Worm (Caenorhabditis elegans) whole organism, young adult: ENCODE measurements around the gene far-4.

Source experiments
- B0019.2 ChIP-seq: fragments of 200-800 bp; sonication (Bioruptor generic); conservative IDR thresholded peaks from 2 replicates; pipeline ENCODE4 v1.3.6; 2022; ENCODE audit warnings: missing genetic modification reagents, missing genetic modification characterization, missing compliant biosample characterization
- B0035.1 ChIP-seq: sonication (generic microtip); optimal IDR thresholded peaks from 2 replicates; lab custom pipeline; 2016; ENCODE audit warnings: missing genetic modification characterization, mild to moderate bottlenecking, missing compliant biosample characterization, missing genotype, missing genetic modification reagents
- B0261.1 ChIP-seq: sonication (generic microtip); optimal IDR thresholded peaks from 2 replicates; lab custom pipeline; 2016; ENCODE audit warnings: mild to moderate bottlenecking, missing genetic modification characterization, moderate library complexity, missing compliant biosample characterization
- B0336.3 ChIP-seq: fragments of 200-800 bp; sonication (Bioruptor generic); IDR thresholded peaks from 2 replicates; pipeline ENCODE4 v1.3.6; 2022; ENCODE audit warnings: missing genetic modification characterization, missing compliant biosample characterization
- C17E4.6 ChIP-seq: fragments of 200-800 bp; sonication (Bioruptor generic); IDR thresholded peaks from 2 replicates; pipeline ENCODE4 v1.3.6; 2022; ENCODE audit warnings: missing genetic modification reagents, missing genetic modification characterization, missing compliant biosample characterization
- F22D6.2 ChIP-seq: sonication (generic microtip); optimal IDR thresholded peaks from 2 replicates; lab custom pipeline; 2016; ENCODE audit warnings: mild to moderate bottlenecking, missing genetic modification characterization, missing compliant biosample characterization
- F33H1.4 ChIP-seq: fragments of 200-800 bp; sonication (Bioruptor generic); IDR thresholded peaks from 2 replicates; pipeline ENCODE4 v1.3.6; 2022; ENCODE audit warnings: missing genetic modification reagents, missing genetic modification characterization, missing compliant biosample characterization
- F57A8.1 ChIP-seq: fragments of 200-800 bp; sonication (Bioruptor generic); optimal IDR thresholded peaks from 2 replicates; lab custom pipeline; 2018; ENCODE audit warnings: mild to moderate bottlenecking, missing genetic modification characterization, moderate library complexity, missing compliant biosample characterization
- F57C9.4 ChIP-seq: sonication (generic microtip); optimal IDR thresholded peaks from 2 replicates; lab custom pipeline; 2017; ENCODE audit warnings: mild to moderate bottlenecking, missing genetic modification characterization, missing compliant biosample characterization
- K11D2.4 ChIP-seq: fragments of 200-800 bp; sonication (Bioruptor generic); IDR thresholded peaks from 2 replicates; pipeline ENCODE4 v1.3.6; 2022; ENCODE audit warnings: missing genetic modification reagents, missing genetic modification characterization, missing compliant biosample characterization
- T07F8.4 ChIP-seq: sonication (generic microtip); optimal IDR thresholded peaks from 2 replicates; lab custom pipeline; 2016; ENCODE audit warnings: mild to moderate bottlenecking, missing genetic modification characterization, moderate library complexity, missing compliant biosample characterization
- T26A5.8 ChIP-seq: sonication (generic microtip); optimal IDR thresholded peaks from 2 replicates; lab custom pipeline; 2016; ENCODE audit warnings: missing genetic modification characterization, missing compliant biosample characterization
- Y56A3A.18 ChIP-seq: fragments of 200-800 bp; sonication (Bioruptor generic); IDR thresholded peaks from 2 replicates; pipeline ENCODE4 v1.3.6; 2022; ENCODE audit warnings: missing genetic modification reagents, missing genetic modification characterization, missing compliant biosample characterization
- Y79H2A.3 ChIP-seq: fragments of 200-800 bp; sonication (Bioruptor generic); conservative IDR thresholded peaks from 2 replicates; pipeline ENCODE4 v1.3.6; 2022; ENCODE audit warnings: missing genetic modification reagents, missing genetic modification characterization, missing compliant biosample characterization
- Y95B8A.8 ChIP-seq: fragments of 200-800 bp; sonication (Bioruptor generic); IDR thresholded peaks from 2 replicates; pipeline ENCODE4 v1.3.6; 2022; ENCODE audit warnings: missing genetic modification reagents, missing genetic modification characterization, missing compliant biosample characterization
- ama-1 ChIP-seq, 3 experiments: fragments of 150-350 bp in 1 of 3; sonication (generic microtip) in 2 of 3; optimal IDR thresholded peaks; 2 replicates each; lab custom pipeline; 2014 to 2018; ENCODE audit warnings: missing biosample characterization in 2 of 3, missing genetic modification characterization in 2 of 3, missing genetic modification reagents in 2 of 3
- aptf-3 ChIP-seq: fragments of 200-800 bp; sonication (Bioruptor generic); IDR thresholded peaks from 2 replicates; pipeline ENCODE4 v1.3.6; 2022; ENCODE audit warnings: missing genetic modification characterization, missing compliant biosample characterization
- atf-7 ChIP-seq: sonication (generic microtip); optimal IDR thresholded peaks from 2 replicates; lab custom pipeline; 2017; ENCODE audit warnings: mild to moderate bottlenecking, missing genetic modification characterization, missing compliant biosample characterization
- bed-1 ChIP-seq: fragments of 200-800 bp; sonication (Bioruptor generic); IDR thresholded peaks from 2 replicates; pipeline ENCODE4 v1.3.6; 2022; ENCODE audit warnings: missing genetic modification reagents, missing genetic modification characterization, missing compliant biosample characterization
- cebp-2 ChIP-seq: fragments of 200-800 bp; sonication (Bioruptor generic); IDR thresholded peaks from 2 replicates; pipeline ENCODE4 v1.3.6; 2022; ENCODE audit warnings: missing genetic modification characterization, missing compliant biosample characterization
- ceh-79 ChIP-seq: sonication (generic microtip); optimal IDR thresholded peaks from 2 replicates; lab custom pipeline; 2017; ENCODE audit warnings: mild to moderate bottlenecking, missing genetic modification characterization, missing compliant biosample characterization
- die-1 ChIP-seq: sonication (generic microtip); optimal IDR thresholded peaks from 2 replicates; lab custom pipeline; 2016; ENCODE audit warnings: missing genotype, mild to moderate bottlenecking, missing genetic modification characterization, missing compliant biosample characterization
- dox-1 ChIP-seq: fragments of 200-800 bp; sonication (Bioruptor generic); IDR thresholded peaks from 2 replicates; pipeline ENCODE4 v1.3.6; 2022; ENCODE audit warnings: missing genetic modification reagents, missing genetic modification characterization, missing compliant biosample characterization
- dpl-1 ChIP-seq: fragments of 150-350 bp; optimal IDR thresholded peaks from 2 replicates; lab custom pipeline; 2014; ENCODE audit warnings: missing biosample characterization, missing genetic modification reagents, missing genetic modification characterization
- efl-1 ChIP-seq: fragments of 150-350 bp; optimal IDR thresholded peaks from 2 replicates; lab custom pipeline; 2014; ENCODE audit warnings: missing biosample characterization, missing genetic modification reagents, missing genetic modification characterization
- egrh-3 ChIP-seq: fragments of 200-800 bp; sonication (Bioruptor generic); IDR thresholded peaks from 2 replicates; pipeline ENCODE4 v1.3.6; 2022; ENCODE audit warnings: missing genetic modification reagents, missing genetic modification characterization, missing compliant biosample characterization
- him-1 ChIP-seq: sonication (generic microtip); optimal IDR thresholded peaks from 2 replicates; lab custom pipeline; 2016; ENCODE audit warnings: missing genotype, missing genetic modification reagents, missing genetic modification characterization, missing compliant biosample characterization
- hlh-12 ChIP-seq: sonication (generic microtip); optimal IDR thresholded peaks from 2 replicates; lab custom pipeline; 2016; ENCODE audit warnings: missing genetic modification characterization, missing compliant biosample characterization
- hsf-1 ChIP-seq: fragments of 200-800 bp; sonication (Bioruptor generic); IDR thresholded peaks from 2 replicates; pipeline ENCODE4 v1.3.6; 2022; ENCODE audit warnings: missing genetic modification reagents, missing genetic modification characterization, missing compliant biosample characterization
- let-526 ChIP-seq: fragments of 200-800 bp; sonication (Bioruptor generic); IDR thresholded peaks from 2 replicates; pipeline ENCODE4 v1.3.6; 2022; ENCODE audit warnings: missing genetic modification reagents, missing genetic modification characterization, missing compliant biosample characterization
- lin-40 ChIP-seq: sonication (generic microtip); optimal IDR thresholded peaks from 2 replicates; lab custom pipeline; 2016; ENCODE audit warnings: missing genetic modification characterization, mild to moderate bottlenecking, missing compliant biosample characterization, missing genotype, missing genetic modification reagents
- madf-3 ChIP-seq: fragments of 200-800 bp; sonication (Bioruptor generic); IDR thresholded peaks from 2 replicates; pipeline ENCODE4 v1.3.6; 2022; ENCODE audit warnings: missing genetic modification reagents, missing genetic modification characterization, missing compliant biosample characterization
- madf-6 ChIP-seq: fragments of 200-800 bp; sonication (Bioruptor generic); IDR thresholded peaks from 2 replicates; pipeline ENCODE4 v1.3.6; 2022; ENCODE audit warnings: missing genetic modification reagents, missing genetic modification characterization, missing compliant biosample characterization
- mcd-1 ChIP-seq: fragments of 200-800 bp; sonication (Bioruptor generic); IDR thresholded peaks from 2 replicates; pipeline ENCODE4 v1.3.6; 2022; ENCODE audit warnings: missing genetic modification reagents, missing genetic modification characterization, missing compliant biosample characterization
- mes-4 ChIP-seq: sonication (generic microtip); optimal IDR thresholded peaks from 2 replicates; lab custom pipeline; 2016; ENCODE audit warnings: missing genotype, missing genetic modification characterization, missing compliant biosample characterization
- mxl-1 ChIP-seq: sonication (generic microtip); optimal IDR thresholded peaks from 2 replicates; lab custom pipeline; 2016; ENCODE audit warnings: missing genetic modification characterization, missing compliant biosample characterization
- nhr-27 ChIP-seq: fragments of 200-800 bp; sonication (Bioruptor generic); optimal IDR thresholded peaks from 2 replicates; lab custom pipeline; 2018; ENCODE audit warnings: mild to moderate bottlenecking, missing genetic modification characterization, moderate library complexity, missing compliant biosample characterization
- nhr-90 ChIP-seq: sonication (generic microtip); optimal IDR thresholded peaks from 2 replicates; lab custom pipeline; 2016; ENCODE audit warnings: missing genotype, mild to moderate bottlenecking, missing genetic modification characterization, missing compliant biosample characterization
- pbrm-1 ChIP-seq: fragments of 200-800 bp; sonication (Bioruptor generic); IDR thresholded peaks from 2 replicates; pipeline ENCODE4 v1.3.6; 2022; ENCODE audit warnings: missing genetic modification reagents, missing genetic modification characterization, missing compliant biosample characterization
- rec-8 ChIP-seq, 2 experiments: sonication (generic microtip); optimal IDR thresholded peaks; 2 replicates each; lab custom pipeline; 2016; ENCODE audit warnings: mild to moderate bottlenecking in 2 of 2, missing genetic modification characterization in 2 of 2, missing genetic modification reagents in 2 of 2, missing genotype in 2 of 2, missing biosample characterization in 1 of 2, missing compliant biosample characterization in 1 of 2, moderate library complexity in 1 of 2
- rpc-1 ChIP-seq, 2 experiments: fragments of 150-350 bp in 1 of 2; sonication (generic microtip) in 1 of 2; optimal IDR thresholded peaks; 2 replicates each; lab custom pipeline; 2014 to 2018; ENCODE audit warnings: missing biosample characterization in 1 of 2, missing genetic modification characterization in 1 of 2, missing genetic modification reagents in 1 of 2, missing genotype in 1 of 2
- snpc-1.3 ChIP-seq: sonication (generic microtip); optimal IDR thresholded peaks from 2 replicates; lab custom pipeline; 2017; ENCODE audit warnings: missing genetic modification characterization, mild to moderate bottlenecking, missing compliant biosample characterization, antibody characterized with exemption, moderate library complexity, missing genotype, missing genetic modification reagents; ENCODE audit not compliant: insufficient read depth
- snpc-4 ChIP-seq, 5 experiments: fragments of 150-350 bp in 1 of 5; sonication (generic microtip) in 4 of 5; optimal IDR thresholded peaks; 2 replicates each; lab custom pipeline; 2014 to 2018; ENCODE audit warnings: missing genetic modification characterization in 5 of 5, missing biosample characterization in 3 of 5, antibody characterized with exemption in 2 of 5, mild to moderate bottlenecking in 2 of 5, missing compliant biosample characterization in 2 of 5, missing genotype in 2 of 5, moderate library complexity in 2 of 5, missing genetic modification reagents in 1 of 5
- sptf-2 ChIP-seq: fragments of 200-800 bp; sonication (Bioruptor generic); optimal IDR thresholded peaks from 2 replicates; lab custom pipeline; 2018; ENCODE audit warnings: mild to moderate bottlenecking, missing genetic modification characterization, missing compliant biosample characterization
- tbp1 ChIP-seq: fragments of 200-800 bp; sonication (Bioruptor generic); optimal IDR thresholded peaks from 2 replicates; lab custom pipeline; 2018; ENCODE audit warnings: mild to moderate bottlenecking, missing genetic modification characterization, missing compliant biosample characterization
- xnd-1 ChIP-seq: sonication (generic microtip); optimal IDR thresholded peaks from 2 replicates; lab custom pipeline; 2016; ENCODE audit warnings: missing genotype, missing genetic modification reagents, missing genetic modification characterization, missing compliant biosample characterization
- zim-3 ChIP-seq: sonication (generic microtip); optimal IDR thresholded peaks from 2 replicates; lab custom pipeline; 2017; ENCODE audit warnings: mild to moderate bottlenecking, missing genetic modification characterization, moderate library complexity, missing compliant biosample characterization
- ztf-3 ChIP-seq: fragments of 200-800 bp; sonication (Bioruptor generic); optimal IDR thresholded peaks from 2 replicates; lab custom pipeline; 2018; ENCODE audit warnings: mild to moderate bottlenecking, missing genetic modification characterization, missing compliant biosample characterization
- ztf-6 ChIP-seq: fragments of 200-800 bp; sonication (Bioruptor generic); IDR thresholded peaks from 2 replicates; pipeline ENCODE4 v1.3.6; 2022; ENCODE audit warnings: missing genetic modification reagents, missing genetic modification characterization, missing compliant biosample characterization

Gene far-4

ce11 chrV:13041666-13042065 is 42.2 kb upstream of the far-4 start, which contains the start of gene scyl-1 (continued):
- no peak for TF ChIP-seq K11D2.4 (GFP tag; lab: Robert Waterston, UW)
- no peak for TF ChIP-seq hlh-12 (tag; lab: Kevin White, UChicago)
- no peak for TF ChIP-seq mes-4
- no peak for TF ChIP-seq F22D6.2
- TF ChIP-seq C17E4.6 = no peak
- TF ChIP-seq snpc-1.3 (tag; lab: Kevin White, UChicago) = no peak
- TF ChIP-seq xnd-1 (tag; lab: Kevin White, UChicago) = no peak
- no peak for TF ChIP-seq sptf-2 (GFP tag; lab: Kevin White, UChicago)
- TF ChIP-seq mcd-1 (GFP tag; lab: Robert Waterston, UW) = peak; percentile 65
- no peak for TF ChIP-seq T07F8.4
- no peak for TF ChIP-seq ztf-6 (GFP tag; lab: Robert Waterston, UW)
- no peak for TF ChIP-seq dox-1 (GFP tag; lab: Robert Waterston, UW)
- TF ChIP-seq T26A5.8 (tag; lab: Kevin White, UChicago) = no peak
- TF ChIP-seq Y95B8A.8 (GFP tag; lab: Robert Waterston, UW) = no peak
- no peak for TF ChIP-seq B0019.2 (GFP tag; lab: Robert Waterston, UW)
- TF ChIP-seq cebp-2 (GFP tag; lab: Robert Waterston, UW) = no peak
- TF ChIP-seq F57C9.4 (tag; lab: Kevin White, UChicago) = no peak
- no peak for TF ChIP-seq let-526
- TF ChIP-seq tbp1 (GFP tag; lab: Kevin White, UChicago) = peak; percentile 48
- TF ChIP-seq B0035.1 (tag; lab: Kevin White, UChicago) = no peak
- TF ChIP-seq him-1 = no peak
- no peak for TF ChIP-seq bed-1 (GFP tag; lab: Robert Waterston, UW)
- no peak for TF ChIP-seq Y56A3A.18 (GFP tag; lab: Robert Waterston, UW)
- no peak for TF ChIP-seq atf-7 (tag; lab: Kevin White, UChicago)
- no peak for TF ChIP-seq die-1 (tag; lab: Kevin White, UChicago)
- TF ChIP-seq rec-8 (tag; optimal IDR thresholded peaks at IDR 0.05; lab: Kevin White, UChicago) = no peak
- TF ChIP-seq egrh-3 (GFP tag; lab: Robert Waterston, UW) = no peak
- TF ChIP-seq F33H1.4 = no peak
- peak; percentile 78 for TF ChIP-seq lin-40 (tag; lab: Kevin White, UChicago)
- no peak for TF ChIP-seq ztf-3
- no peak for TF ChIP-seq nhr-90 (tag; lab: Kevin White, UChicago)
- TF ChIP-seq snpc-4 (GFP tag; optimal IDR thresholded peaks at IDR 0.05; lab: Kevin White, UChicago) = no peak
- peak in 3 of 4 experiments; percentile 27 to 54 (median 31) for TF ChIP-seq snpc-4 (tag; optimal IDR thresholded peaks at IDR 0.05; lab: Kevin White, UChicago)
- no peak for TF ChIP-seq madf-3 (GFP tag; lab: Robert Waterston, UW)
- no peak for TF ChIP-seq ceh-79
- TF ChIP-seq zim-3 (tag; lab: Kevin White, UChicago) = no peak
- no peak for TF ChIP-seq Y79H2A.3 (GFP tag; lab: Robert Waterston, UW)
- TF ChIP-seq B0261.1 (tag; lab: Kevin White, UChicago) = no peak
- TF ChIP-seq F57A8.1 (GFP tag; lab: Kevin White, UChicago) = no peak
- no peak for TF ChIP-seq efl-1 (GFP tag; lab: Kevin White, UChicago)
- TF ChIP-seq hsf-1 = no peak
- no peak for TF ChIP-seq mxl-1 (tag; lab: Kevin White, UChicago)
- TF ChIP-seq aptf-3 (GFP tag; lab: Robert Waterston, UW) = no peak
- peak; percentile 61; the same call in 1 of the 2 replicates for TF ChIP-seq pbrm-1 (GFP tag; lab: Robert Waterston, UW)
- TF ChIP-seq rpc-1 (optimal IDR thresholded peaks at IDR 0.05; lab: Kevin White, UChicago) = no peak
- no peak for TF ChIP-seq rpc-1 (tag; optimal IDR thresholded peaks at IDR 0.05; lab: Kevin White, UChicago)
- no peak for TF ChIP-seq nhr-27 (tag; lab: Kevin White, UChicago)
- no peak for TF ChIP-seq dpl-1 (GFP tag; lab: Kevin White, UChicago)
- TF ChIP-seq madf-6 (GFP tag; lab: Robert Waterston, UW) = no peak
- TF ChIP-seq ama-1 (optimal IDR thresholded peaks at IDR 0.05; lab: Kevin White, UChicago) = no peak
- no peak for TF ChIP-seq ama-1 (GFP tag; optimal IDR thresholded peaks at IDR 0.05; lab: Kevin White, UChicago)
- TF ChIP-seq B0336.3 (GFP tag; lab: Robert Waterston, UW) = no peak
